Worm (Caenorhabditis elegans) whole organism, young adult: ENCODE data around the gene F14D7.18.

Experiments used
- B0261.1 ChIP-seq: sonication (generic microtip); optimal IDR thresholded peaks from 2 replicates; lab custom pipeline; 2016; ENCODE audit warnings: mild to moderate bottlenecking, missing genetic modification characterization, moderate library complexity, missing compliant biosample characterization
- B0336.3 ChIP-seq: fragments of 200-800 bp; sonication (Bioruptor generic); IDR thresholded peaks from 2 replicates; pipeline ENCODE4 v1.3.6; 2022; ENCODE audit warnings: missing genetic modification characterization, missing compliant biosample characterization
- C06A6.2 ChIP-seq: fragments of 200-800 bp; sonication (Bioruptor generic); conservative IDR thresholded peaks from 2 replicates; pipeline ENCODE4 v1.3.6; 2022; ENCODE audit warnings: missing genetic modification characterization, missing compliant biosample characterization
- C17E4.6 ChIP-seq: fragments of 200-800 bp; sonication (Bioruptor generic); IDR thresholded peaks from 2 replicates; pipeline ENCODE4 v1.3.6; 2022; ENCODE audit warnings: missing genetic modification reagents, missing genetic modification characterization, missing compliant biosample characterization
- F23B12.7 ChIP-seq: sonication (generic microtip); optimal IDR thresholded peaks from 2 replicates; lab custom pipeline; 2017; ENCODE audit warnings: missing genetic modification characterization, mild to moderate bottlenecking, missing compliant biosample characterization, antibody characterized with exemption, moderate library complexity; ENCODE audit not compliant: insufficient read depth
- F57A8.1 ChIP-seq: fragments of 200-800 bp; sonication (Bioruptor generic); optimal IDR thresholded peaks from 2 replicates; lab custom pipeline; 2018; ENCODE audit warnings: mild to moderate bottlenecking, missing genetic modification characterization, moderate library complexity, missing compliant biosample characterization
- K11D2.4 ChIP-seq: fragments of 200-800 bp; sonication (Bioruptor generic); IDR thresholded peaks from 2 replicates; pipeline ENCODE4 v1.3.6; 2022; ENCODE audit warnings: missing genetic modification reagents, missing genetic modification characterization, missing compliant biosample characterization
- K12H6.12 ChIP-seq: fragments of 200-800 bp; sonication (Bioruptor generic); optimal IDR thresholded peaks from 2 replicates; lab custom pipeline; 2018; ENCODE audit warnings: mild to moderate bottlenecking, missing genetic modification characterization, missing compliant biosample characterization
- T07F8.4 ChIP-seq: sonication (generic microtip); optimal IDR thresholded peaks from 2 replicates; lab custom pipeline; 2016; ENCODE audit warnings: mild to moderate bottlenecking, missing genetic modification characterization, moderate library complexity, missing compliant biosample characterization
- Y67H2A.10 ChIP-seq: fragments of 200-800 bp; sonication (Bioruptor generic); conservative IDR thresholded peaks from 2 replicates; pipeline ENCODE4 v1.3.6; 2022; ENCODE audit warnings: missing genetic modification reagents, missing genetic modification characterization, missing compliant biosample characterization
- aptf-2 ChIP-seq: fragments of 200-800 bp; sonication (Bioruptor generic); conservative IDR thresholded peaks from 2 replicates; pipeline ENCODE4 v1.3.6; 2022; ENCODE audit warnings: missing genetic modification reagents, missing genetic modification characterization, missing compliant biosample characterization
- athp-1 ChIP-seq: sonication (generic microtip); optimal IDR thresholded peaks from 2 replicates; lab custom pipeline; 2017; ENCODE audit warnings: mild to moderate bottlenecking, missing genetic modification characterization, missing compliant biosample characterization
- attf-3 ChIP-seq: fragments of 200-800 bp; sonication (Bioruptor generic); conservative IDR thresholded peaks from 2 replicates; pipeline ENCODE4 v1.3.6; 2022; ENCODE audit warnings: missing genetic modification reagents, missing genetic modification characterization, missing compliant biosample characterization
- attf-5 ChIP-seq: fragments of 200-800 bp; sonication (Bioruptor generic); optimal IDR thresholded peaks from 2 replicates; lab custom pipeline; 2018; ENCODE audit warnings: mild to moderate bottlenecking, missing genetic modification characterization, missing compliant biosample characterization
- cebp-1 ChIP-seq, 2 experiments: fragments of 200-800 bp in 1 of 2; sonication (Bioruptor generic) in 1 of 2; sonication (generic microtip) in 1 of 2; IDR thresholded peaks in 1 of 2; optimal IDR thresholded peaks in 1 of 2; 2 replicates each; pipeline versions ENCODE4 v1.3.6 to Lab custom; 2017 to 2022; ENCODE audit warnings: missing compliant biosample characterization in 2 of 2, missing genetic modification characterization in 2 of 2, mild to moderate bottlenecking in 1 of 2, missing genetic modification reagents in 1 of 2, moderate library complexity in 1 of 2
- ceh-40 ChIP-seq: fragments of 200-800 bp; sonication (Bioruptor generic); IDR thresholded peaks from 2 replicates; pipeline ENCODE4 v1.3.6; 2022; ENCODE audit warnings: missing genetic modification characterization, missing compliant biosample characterization
- ceh-91 ChIP-seq: fragments of 200-800 bp; sonication (Bioruptor generic); IDR thresholded peaks from 2 replicates; pipeline ENCODE4 v1.3.6; 2022; ENCODE audit warnings: missing genetic modification reagents, missing genetic modification characterization, missing compliant biosample characterization
- egl-44 ChIP-seq: fragments of 200-800 bp; sonication (Bioruptor generic); IDR thresholded peaks from 2 replicates; pipeline ENCODE4 v1.3.6; 2022; ENCODE audit warnings: missing genetic modification reagents, missing genetic modification characterization, missing compliant biosample characterization
- egrh-3 ChIP-seq: fragments of 200-800 bp; sonication (Bioruptor generic); IDR thresholded peaks from 2 replicates; pipeline ENCODE4 v1.3.6; 2022; ENCODE audit warnings: missing genetic modification reagents, missing genetic modification characterization, missing compliant biosample characterization
- ekl-4 ChIP-seq: fragments of 200-800 bp; sonication (Bioruptor generic); IDR thresholded peaks from 2 replicates; pipeline ENCODE4 v1.3.6; 2022; ENCODE audit warnings: missing genetic modification reagents, missing genetic modification characterization, missing compliant biosample characterization
- hlh-26 ChIP-seq: fragments of 200-800 bp; sonication (Bioruptor generic); conservative IDR thresholded peaks from 2 replicates; pipeline ENCODE4 v1.3.6; 2022; ENCODE audit warnings: missing genetic modification reagents, missing genetic modification characterization, missing compliant biosample characterization
- hmg-1.2 ChIP-seq: fragments of 200-800 bp; sonication (Bioruptor generic); IDR thresholded peaks from 2 replicates; pipeline ENCODE4 v1.3.6; 2022; ENCODE audit warnings: missing genetic modification reagents, missing genetic modification characterization, missing compliant biosample characterization
- hrde-1 ChIP-seq: sonication (generic microtip); optimal IDR thresholded peaks from 2 replicates; lab custom pipeline; 2016; ENCODE audit warnings: missing genetic modification characterization, mild to moderate bottlenecking, missing compliant biosample characterization, moderate library complexity, missing genotype, missing genetic modification reagents, borderline replicate concordance
- lag-1 ChIP-seq: fragments of 200-800 bp; sonication (Bioruptor generic); IDR thresholded peaks from 2 replicates; pipeline ENCODE4 v1.3.6; 2022; ENCODE audit warnings: missing genetic modification reagents, missing genetic modification characterization, missing compliant biosample characterization
- let-526 ChIP-seq: fragments of 200-800 bp; sonication (Bioruptor generic); IDR thresholded peaks from 2 replicates; pipeline ENCODE4 v1.3.6; 2022; ENCODE audit warnings: missing genetic modification reagents, missing genetic modification characterization, missing compliant biosample characterization
- lin-35 ChIP-seq, 3 experiments: fragments of 150-350 bp in 2 of 3; sonication (generic microtip) in 1 of 3; optimal IDR thresholded peaks; 2 replicates each; lab custom pipeline; 2014 to 2018; ENCODE audit warnings: missing biosample characterization in 3 of 3, missing genetic modification characterization in 3 of 3, missing genetic modification reagents in 3 of 3
- lir-1 ChIP-seq: fragments of 200-800 bp; sonication (Bioruptor generic); conservative IDR thresholded peaks from 2 replicates; pipeline ENCODE4 v1.3.6; 2022; ENCODE audit warnings: missing genetic modification reagents, missing genetic modification characterization, missing compliant biosample characterization
- mel-28 ChIP-seq: sonication (generic microtip); optimal IDR thresholded peaks from 2 replicates; lab custom pipeline; 2016; ENCODE audit warnings: borderline replicate concordance, mild to moderate bottlenecking, missing genetic modification characterization, missing compliant biosample characterization
- nfyb-1 ChIP-seq: fragments of 200-800 bp; sonication (Bioruptor generic); IDR thresholded peaks from 2 replicates; pipeline ENCODE4 v1.3.6; 2022; ENCODE audit warnings: missing genetic modification reagents, missing genetic modification characterization, missing compliant biosample characterization
- pbrm-1 ChIP-seq: fragments of 200-800 bp; sonication (Bioruptor generic); IDR thresholded peaks from 2 replicates; pipeline ENCODE4 v1.3.6; 2022; ENCODE audit warnings: missing genetic modification reagents, missing genetic modification characterization, missing compliant biosample characterization
- repo-1 ChIP-seq: sonication (generic microtip); optimal IDR thresholded peaks from 2 replicates; lab custom pipeline; 2017; ENCODE audit warnings: mild to moderate bottlenecking, missing genetic modification characterization, missing compliant biosample characterization
- rpc-1 ChIP-seq, 2 experiments: fragments of 150-350 bp in 1 of 2; sonication (generic microtip) in 1 of 2; optimal IDR thresholded peaks; 2 replicates each; lab custom pipeline; 2014 to 2018; ENCODE audit warnings: missing biosample characterization in 1 of 2, missing genetic modification characterization in 1 of 2, missing genetic modification reagents in 1 of 2, missing genotype in 1 of 2
- snpc-1.3 ChIP-seq: sonication (generic microtip); optimal IDR thresholded peaks from 2 replicates; lab custom pipeline; 2017; ENCODE audit warnings: missing genetic modification characterization, mild to moderate bottlenecking, missing compliant biosample characterization, antibody characterized with exemption, moderate library complexity, missing genotype, missing genetic modification reagents; ENCODE audit not compliant: insufficient read depth
- tbx-9 ChIP-seq: sonication (generic microtip); optimal IDR thresholded peaks from 2 replicates; lab custom pipeline; 2016; ENCODE audit warnings: borderline replicate concordance, missing genetic modification characterization, inconsistent platforms, missing compliant biosample characterization
- unc-130 ChIP-seq: sonication (generic microtip); optimal IDR thresholded peaks from 2 replicates; lab custom pipeline; 2016; ENCODE audit warnings: missing genetic modification reagents, missing genetic modification characterization, missing compliant biosample characterization
- zfh-2 ChIP-seq: fragments of 200-800 bp; sonication (Bioruptor generic); conservative IDR thresholded peaks from 2 replicates; pipeline ENCODE4 v1.3.6; 2022; ENCODE audit warnings: missing genetic modification reagents, missing genetic modification characterization, missing compliant biosample characterization

F14D7.18 gene

ce11 chrV:14322743-14323142, 32.2 kb upstream of the F14D7.18 start, which contains the start of gene F47B8.3:
F47B8.3 (minus strand) TSS chrV:14323003.
- TF ChIP-seq hmg-1.2 (GFP tag; lab: Robert Waterston, UW), result peak; percentile 75; the same call in 1 of the 2 replicates
- TF ChIP-seq cebp-1 (GFP tag; IDR thresholded peaks at IDR 0.05; lab: Robert Waterston, UW), result no peak
- peak; percentile 70 for TF ChIP-seq cebp-1 (tag; optimal IDR thresholded peaks at IDR 0.05; lab: Kevin White, UChicago)
- no peak for TF ChIP-seq B0261.1 (tag; lab: Kevin White, UChicago)
- TF ChIP-seq, all 124 proteins: peak for 2

- TF ChIP-seq ekl-4 (GFP tag; lab: Robert Waterston, UW), result no peak
- TF ChIP-seq tbx-9, result no peak
- no peak for TF ChIP-seq K11D2.4
- 0 out of 2 replicates have a peak, but pooled peaks have one; percentile 30 for TF ChIP-seq nfyb-1
- TF ChIP-seq zfh-2, result peak; percentile 95
- TF ChIP-seq hrde-1, result no peak
- TF ChIP-seq B0336.3, result peak; percentile 31; the same call in 1 of the 2 replicates
- TF ChIP-seq snpc-1.3 (tag; lab: Kevin White, UChicago), result no peak
- TF ChIP-seq ceh-91, result no peak
- TF ChIP-seq C17E4.6 (GFP tag; lab: Robert Waterston, UW), result no peak
- peak; percentile 23 for TF ChIP-seq attf-5 (GFP tag; lab: Kevin White, UChicago)
- TF ChIP-seq cebp-1 (GFP tag; IDR thresholded peaks at IDR 0.05; lab: Robert Waterston, UW), result no peak
- TF ChIP-seq cebp-1 (tag; optimal IDR thresholded peaks at IDR 0.05; lab: Kevin White, UChicago), result peak; percentile 26
- TF ChIP-seq repo-1, result no peak
- TF ChIP-seq attf-3 (GFP tag; lab: Robert Waterston, UW), result no peak
- no peak for TF ChIP-seq lir-1 (GFP tag; lab: Robert Waterston, UW)
- no peak for TF ChIP-seq mel-28 (tag; lab: Kevin White, UChicago)
- TF ChIP-seq ceh-40, result no peak
- no peak for TF ChIP-seq aptf-2 (GFP tag; lab: Robert Waterston, UW)
- no peak for TF ChIP-seq lag-1 (GFP tag; lab: Robert Waterston, UW)
- peak; percentile 98 for TF ChIP-seq egrh-3 (GFP tag; lab: Robert Waterston, UW)
- no peak for TF ChIP-seq let-526 (GFP tag; lab: Robert Waterston, UW)
- no peak for TF ChIP-seq rpc-1 (optimal IDR thresholded peaks at IDR 0.05; lab: Kevin White, UChicago)
- TF ChIP-seq rpc-1 (tag; optimal IDR thresholded peaks at IDR 0.05; lab: Kevin White, UChicago), result no peak
- no peak for TF ChIP-seq hlh-26
- no peak for TF ChIP-seq lin-35 (GFP tag; optimal IDR thresholded peaks at IDR 0.05; lab: Kevin White, UChicago)
- TF ChIP-seq Y67H2A.10 (GFP tag; lab: Robert Waterston, UW), result no peak
- no peak for TF ChIP-seq egl-44 (GFP tag; lab: Robert Waterston, UW)
- 0 out of 2 replicates have a peak, but pooled peaks have one; percentile 14 for TF ChIP-seq pbrm-1 (GFP tag; lab: Robert Waterston, UW)
- no peak for TF ChIP-seq K12H6.12 (tag; lab: Kevin White, UChicago)
- TF ChIP-seq athp-1 (tag; lab: Kevin White, UChicago), result peak; percentile 15
- no peak for TF ChIP-seq F23B12.7 (tag; lab: Kevin White, UChicago)
- TF ChIP-seq C06A6.2 (GFP tag; lab: Robert Waterston, UW), result no peak
- no peak for TF ChIP-seq unc-130 (GFP tag; lab: Kevin White, UChicago)
- peak; percentile 31 for TF ChIP-seq F57A8.1 (GFP tag; lab: Kevin White, UChicago)
- no peak for TF ChIP-seq T07F8.4 (tag; lab: Kevin White, UChicago)
These were observed 30.3 kb upstream of the F14D7.18 start for ce11 chrV:14320730-14321319.
